Worm (Caenorhabditis elegans): ENCODE data around the gene F09E5.3.

The F09E5.3 gene

ce11 chrII:5359252-5359651 is 14.5 kb upstream of the F09E5.3 start, which contains the start of gene sec-6:
sec-6 (plus strand) TSS chrII:5359552.
- TF ChIP-seq dao-5 (tag; optimal IDR thresholded peaks at IDR 0.05) (no peak), W03F9.2 (tag; optimal IDR thresholded peaks at IDR 0.05) (no peak), him-1 (tag; optimal IDR thresholded peaks at IDR 0.05) (no peak)

- TF ChIP-seq W03F9.2 (tag; optimal IDR thresholded peaks at IDR 0.05) (no peak), dao-5 (tag; optimal IDR thresholded peaks at IDR 0.05) (no peak), him-1 (tag; optimal IDR thresholded peaks at IDR 0.05) (no peak)
Observed at ce11 chrII:5364516-5364915, 9.3 kb upstream of the F09E5.3 start.

ce11 chrII:5365645-5366044 is 8.2 kb upstream of the F09E5.3 start, which contains the start of gene F09E5.16:
F09E5.16 (minus strand) TSS chrII:5365745.
- no peak for TF ChIP-seq W03F9.2 (tag; optimal IDR thresholded peaks at IDR 0.05)
- no peak for TF ChIP-seq dao-5 (tag; optimal IDR thresholded peaks at IDR 0.05)
- no peak for TF ChIP-seq him-1 (tag; optimal IDR thresholded peaks at IDR 0.05)

ce11 chrII:5370641-5371040 is 3.2 kb upstream of the F09E5.3 start, which contains the start of gene F09E5.12:
F09E5.12 (minus strand) TSS chrII:5370741.
- TF ChIP-seq W03F9.2 (tag; optimal IDR thresholded peaks at IDR 0.05) = no peak
- no peak for TF ChIP-seq him-1 (tag; optimal IDR thresholded peaks at IDR 0.05)
- no peak for TF ChIP-seq dao-5 (tag; optimal IDR thresholded peaks at IDR 0.05)

ce11 chrII:5374967-5375366 is 1.2 kb downstream of the F09E5.3 start, which contains the start of gene algn-2:
algn-2 (plus strand) TSS chrII:5375267.
- TF ChIP-seq W03F9.2 (tag; optimal IDR thresholded peaks at IDR 0.05) (no peak), dao-5 (tag; optimal IDR thresholded peaks at IDR 0.05) (no peak), him-1 (tag; optimal IDR thresholded peaks at IDR 0.05) (no peak)

ce11 chrII:5377467-5378238 is 3.9 kb downstream of the F09E5.3 start, which contains the start of gene prdx-2:
prdx-2 (plus strand) TSS chrII:5378195.
- TF ChIP-seq him-1 (tag; optimal IDR thresholded peaks at IDR 0.05) (no peak), dao-5 (tag; optimal IDR thresholded peaks at IDR 0.05) (no peak)

ce11 chrII:5378239-5378521 is 4.4 kb downstream of the F09E5.3 start:
- TF ChIP-seq W03F9.2 (tag; optimal IDR thresholded peaks at IDR 0.05) (no peak), him-1 (tag; optimal IDR thresholded peaks at IDR 0.05) (no peak), dao-5 (tag; optimal IDR thresholded peaks at IDR 0.05) (no peak)

- TF ChIP-seq him-1 (tag; optimal IDR thresholded peaks at IDR 0.05) (no peak), W03F9.2 (tag; optimal IDR thresholded peaks at IDR 0.05) (no peak), dao-5 (tag; optimal IDR thresholded peaks at IDR 0.05) (no peak)
Observed at ce11 chrII:5379614-5380077, 5.8 kb downstream of the F09E5.3 start, which contains the start of gene pkc-3. pkc-3 (plus strand) TSS chrII:5380027.

- no peak for TF ChIP-seq W03F9.2 (tag; optimal IDR thresholded peaks at IDR 0.05)
- no peak for TF ChIP-seq dao-5 (tag; optimal IDR thresholded peaks at IDR 0.05)
- no peak for TF ChIP-seq him-1 (tag; optimal IDR thresholded peaks at IDR 0.05)
Observed at ce11 chrII:5384282-5384681, 10.5 kb downstream of the F09E5.3 start.

ce11 chrII:5387217-5387616 is 13.4 kb downstream of the F09E5.3 start, which contains the start of gene ccpp-6:
ccpp-6 (minus strand) TSS chrII:5387317.
- no peak for TF ChIP-seq W03F9.2 (tag; optimal IDR thresholded peaks at IDR 0.05)
- no peak for TF ChIP-seq him-1 (tag; optimal IDR thresholded peaks at IDR 0.05)
- no peak for TF ChIP-seq dao-5 (tag; optimal IDR thresholded peaks at IDR 0.05)

- TF ChIP-seq him-1 (tag; optimal IDR thresholded peaks at IDR 0.05) = no peak
- TF ChIP-seq dao-5 (tag; optimal IDR thresholded peaks at IDR 0.05) = no peak
- no peak for TF ChIP-seq W03F9.2 (tag; optimal IDR thresholded peaks at IDR 0.05)
Observed at ce11 chrII:5388786-5389421, 15.1 kb downstream of the F09E5.3 start, which contains the start of gene rsp-4. rsp-4 (minus strand) TSS chrII:5388836.

- TF ChIP-seq him-1 (tag; optimal IDR thresholded peaks at IDR 0.05) (peak; percentile 24), dao-5 (tag; optimal IDR thresholded peaks at IDR 0.05) (no peak), W03F9.2 (tag; optimal IDR thresholded peaks at IDR 0.05) (peak; percentile 72)
Observed at ce11 chrII:5389831-5390323, 16.1 kb downstream of the F09E5.3 start, which contains the start of gene ndx-6. ndx-6 (minus strand) TSS chrII:5389881.

- TF ChIP-seq him-1 (tag; optimal IDR thresholded peaks at IDR 0.05) = no peak
- TF ChIP-seq dao-5 (tag; optimal IDR thresholded peaks at IDR 0.05) = no peak
- no peak for TF ChIP-seq W03F9.2 (tag; optimal IDR thresholded peaks at IDR 0.05)
Observed at ce11 chrII:5391447-5391846, 17.6 kb downstream of the F09E5.3 start.

ce11 chrII:5393090-5393489 is 19.3 kb downstream of the F09E5.3 start, which contains the start of gene brap-2:
brap-2 (minus strand) TSS chrII:5393190.
- TF ChIP-seq dao-5 (tag; optimal IDR thresholded peaks at IDR 0.05) (no peak), W03F9.2 (tag; optimal IDR thresholded peaks at IDR 0.05) (no peak)

Measured in whole organism, L4/young adult.